Worm (Caenorhabditis elegans): ENCODE measurements around the gene C50E10.2.

DNA sequence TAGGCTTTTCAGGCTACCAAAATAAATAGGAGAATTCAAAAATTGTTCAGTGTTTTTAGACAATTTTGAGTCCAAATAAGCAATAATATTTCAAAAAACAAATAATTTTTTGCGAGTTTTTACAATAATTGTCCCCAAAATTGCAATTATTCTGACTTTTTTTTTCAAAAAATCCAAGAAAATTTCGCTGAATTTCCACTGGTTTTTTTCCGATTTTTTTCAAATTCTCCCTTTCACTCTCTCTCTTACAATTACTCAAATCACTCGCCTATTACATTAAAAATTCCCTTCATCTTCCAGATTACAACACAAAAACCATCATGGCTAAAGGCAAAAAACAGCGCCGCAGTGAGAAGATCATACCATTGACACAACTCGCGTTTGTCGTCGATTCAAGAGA lies 20.4 kb downstream of the C50E10.2 start, which contains the start of gene Y57A10A.31:
- no peak for TF ChIP-seq med-1 (GFP tag; optimal IDR thresholded peaks at IDR 0.05; ENCODE audit: insufficient read depth)
- TF ChIP-seq ref-1 (GFP tag; conservative IDR thresholded peaks at IDR 0.05), result no peak
- TF ChIP-seq klf-2 (GFP tag; conservative IDR thresholded peaks at IDR 0.05), result no peak
- no peak for TF ChIP-seq T22C8.4 (GFP tag; IDR thresholded peaks at IDR 0.05)
- no peak for TF ChIP-seq ztf-23 (GFP tag; IDR thresholded peaks at IDR 0.05)
- no peak for TF ChIP-seq flt-1 (GFP tag; IDR thresholded peaks at IDR 0.05)
- TF ChIP-seq ztf-29 (GFP tag; IDR thresholded peaks at IDR 0.05), result no peak
- no peak for TF ChIP-seq cog-1 (tag; optimal IDR thresholded peaks at IDR 0.05)

All from whole organism, midembryonic.